Worm (Caenorhabditis elegans) whole organism, late embryonic: Measurements from ENCODE around the gene fkh-2.

Experiments used
- C38D4.7 ChIP-seq: fragments of 200-800 bp; sonication (Bioruptor generic); optimal IDR thresholded peaks from 2 replicates; lab custom pipeline; 2018; ENCODE audit warnings: mild to moderate bottlenecking, missing genetic modification characterization, moderate library complexity, missing compliant biosample characterization
- T23F11.4 ChIP-seq: fragments of 200-800 bp; sonication (Bioruptor generic); optimal IDR thresholded peaks from 2 replicates; lab custom pipeline; 2018; ENCODE audit warnings: mild to moderate bottlenecking, missing genetic modification characterization, missing compliant biosample characterization
- Y22D7AL.16 ChIP-seq: sonication (generic microtip); optimal IDR thresholded peaks from 2 replicates; lab custom pipeline; 2016; ENCODE audit warnings: missing genetic modification characterization, missing compliant biosample characterization
- ama-1 ChIP-seq: fragments of 150-350 bp; optimal IDR thresholded peaks from 2 replicates; lab custom pipeline; 2014
- ceh-14 ChIP-seq: sonication (generic microtip); optimal IDR thresholded peaks from 2 replicates; lab custom pipeline; 2016; ENCODE audit warnings: missing genotype, missing genetic modification characterization, missing compliant biosample characterization
- ceh-18 ChIP-seq: sonication (generic microtip); optimal IDR thresholded peaks from 2 replicates; lab custom pipeline; 2016; ENCODE audit warnings: missing genetic modification characterization, missing compliant biosample characterization
- ceh-31 ChIP-seq: sonication (generic microtip); optimal IDR thresholded peaks from 2 replicates; lab custom pipeline; 2016; ENCODE audit warnings: missing genetic modification characterization, missing compliant biosample characterization
- ceh-48 ChIP-seq: sonication (generic microtip); optimal IDR thresholded peaks from 2 replicates; lab custom pipeline; 2016; ENCODE audit warnings: missing genetic modification characterization, inconsistent platforms, missing compliant biosample characterization
- ceh-6 ChIP-seq: fragments of 200-800 bp; sonication (Bioruptor generic); optimal IDR thresholded peaks from 2 replicates; lab custom pipeline; 2018; ENCODE audit warnings: mild to moderate bottlenecking, missing genetic modification characterization, missing compliant biosample characterization
- che-1 ChIP-seq: sonication (generic microtip); optimal IDR thresholded peaks from 2 replicates; lab custom pipeline; 2016; ENCODE audit warnings: mild to moderate bottlenecking, missing genetic modification characterization, missing compliant biosample characterization
- dmd-4 ChIP-seq: sonication (generic microtip); optimal IDR thresholded peaks from 2 replicates; lab custom pipeline; 2016; ENCODE audit warnings: borderline replicate concordance, missing genetic modification characterization, missing compliant biosample characterization
- dve-1 ChIP-seq: sonication (generic microtip); optimal IDR thresholded peaks from 2 replicates; lab custom pipeline; 2017; ENCODE audit warnings: antibody characterized with exemption, mild to moderate bottlenecking, missing genetic modification characterization, missing compliant biosample characterization
- elt-2 ChIP-seq: sonication (generic microtip); optimal IDR thresholded peaks from 2 replicates; lab custom pipeline; 2016; ENCODE audit warnings: missing genetic modification reagents, missing genetic modification characterization, missing compliant biosample characterization
- fax-1 ChIP-seq: sonication (generic microtip); optimal IDR thresholded peaks from 2 replicates; lab custom pipeline; 2016; ENCODE audit warnings: missing genotype, missing genetic modification characterization, missing compliant biosample characterization
- fkh-10 ChIP-seq: fragments of 150-350 bp; optimal IDR thresholded peaks from 2 replicates; lab custom pipeline; 2014; ENCODE audit warnings: missing biosample characterization, missing genetic modification reagents, missing genetic modification characterization
- gmeb-2 ChIP-seq: sonication (generic microtip); optimal IDR thresholded peaks from 2 replicates; lab custom pipeline; 2016; ENCODE audit warnings: missing genetic modification characterization, inconsistent platforms, missing compliant biosample characterization
- hlh-13 ChIP-seq: fragments of 200-800 bp; sonication (Bioruptor generic); optimal IDR thresholded peaks from 2 replicates; lab custom pipeline; 2018; ENCODE audit warnings: mild to moderate bottlenecking, missing genetic modification characterization, missing compliant biosample characterization
- hlh-15 ChIP-seq: sonication (generic microtip); optimal IDR thresholded peaks from 2 replicates; lab custom pipeline; 2016; ENCODE audit warnings: missing genetic modification characterization, missing compliant biosample characterization
- hlh-30 ChIP-seq: sonication (generic microtip); optimal IDR thresholded peaks from 2 replicates; lab custom pipeline; 2017; ENCODE audit warnings: antibody characterized with exemption, missing genetic modification characterization, missing compliant biosample characterization; ENCODE audit not compliant: insufficient read depth
- hlh-6 ChIP-seq: sonication (generic microtip); optimal IDR thresholded peaks from 2 replicates; lab custom pipeline; 2016; ENCODE audit warnings: missing genotype, missing genetic modification characterization, missing compliant biosample characterization
- hlh-8 ChIP-seq: sonication (generic microtip); optimal IDR thresholded peaks from 2 replicates; lab custom pipeline; 2016; ENCODE audit warnings: missing genotype, missing genetic modification characterization, missing compliant biosample characterization
- mec-3 ChIP-seq: sonication (generic microtip); optimal IDR thresholded peaks from 2 replicates; lab custom pipeline; 2016; ENCODE audit warnings: borderline replicate concordance, missing genetic modification characterization, missing compliant biosample characterization
- nfya-1 ChIP-seq: sonication (generic microtip); optimal IDR thresholded peaks from 2 replicates; lab custom pipeline; 2017; ENCODE audit warnings: missing genetic modification characterization, mild to moderate bottlenecking, missing compliant biosample characterization, antibody characterized with exemption, moderate library complexity
- nhr-11 ChIP-seq: fragments of 150-350 bp; optimal IDR thresholded peaks from 2 replicates; lab custom pipeline; 2014; ENCODE audit warnings: missing biosample characterization, missing genetic modification characterization
- pha-2 ChIP-seq: sonication (generic microtip); optimal IDR thresholded peaks from 2 replicates; lab custom pipeline; 2017; ENCODE audit warnings: mild to moderate bottlenecking, missing genetic modification characterization, missing compliant biosample characterization
- ref-2 ChIP-seq: sonication (generic microtip); optimal IDR thresholded peaks from 2 replicates; lab custom pipeline; 2016; ENCODE audit warnings: missing genetic modification characterization, missing compliant biosample characterization
- sdc-2 ChIP-seq: sonication (generic microtip); optimal IDR thresholded peaks from 2 replicates; lab custom pipeline; 2016; ENCODE audit warnings: missing genotype, missing genetic modification characterization, missing compliant biosample characterization
- sox-2 ChIP-seq: fragments of 200-800 bp; sonication (Bioruptor generic); IDR thresholded peaks from 2 replicates; pipeline ENCODE4 v1.3.6; 2022; ENCODE audit warnings: missing genetic modification reagents, missing genetic modification characterization, missing compliant biosample characterization
- tbx-2 ChIP-seq: sonication (generic microtip); optimal IDR thresholded peaks from 2 replicates; lab custom pipeline; 2016; ENCODE audit warnings: missing genetic modification characterization, missing compliant biosample characterization
- unc-42 ChIP-seq: sonication (generic microtip); optimal IDR thresholded peaks from 2 replicates; lab custom pipeline; 2016; ENCODE audit warnings: missing genotype, missing genetic modification characterization, missing compliant biosample characterization
- unc-55 ChIP-seq: sonication (generic microtip); optimal IDR thresholded peaks from 2 replicates; lab custom pipeline; 2017; ENCODE audit warnings: missing biosample characterization, missing genetic modification reagents, missing genetic modification characterization

Gene fkh-2

ce11 chrX:3742223-3742622 is at the start of gene fkh-2:
Gene fkh-2, minus strand, starts transcription at chrX:3742323.
- no peak for TF ChIP-seq ceh-6 (GFP tag; lab: Kevin White, UChicago)
- no peak for TF ChIP-seq pha-2 (tag; lab: Kevin White, UChicago)
- TF ChIP-seq hlh-8 (tag; lab: Kevin White, UChicago) = no peak

- no peak for TF ChIP-seq hlh-6 (tag; lab: Kevin White, UChicago)
- TF ChIP-seq ceh-18 (tag; lab: Kevin White, UChicago) = no peak
- no peak for TF ChIP-seq ceh-31
- TF ChIP-seq hlh-15 = no peak
- TF ChIP-seq ceh-14 = no peak
- TF ChIP-seq hlh-13 (GFP tag; lab: Kevin White, UChicago) = no peak
- TF ChIP-seq ref-2 (tag; lab: Kevin White, UChicago) = no peak
- no peak for TF ChIP-seq fax-1 (tag; lab: Kevin White, UChicago)
- no peak for TF ChIP-seq dmd-4 (tag; lab: Kevin White, UChicago)
- TF ChIP-seq, all 69 proteins: peak for 0
Observed at ce11 chrX:3791098-3791497, 49.0 kb upstream of the fkh-2 start.

- TF ChIP-seq nhr-11 (tag; lab: Kevin White, UChicago) (no peak), tbx-2 (tag; lab: Kevin White, UChicago) (peak; percentile 16), ceh-18 (tag; lab: Kevin White, UChicago) (peak; percentile 48), hlh-6 (tag; lab: Kevin White, UChicago) (no peak), Y22D7AL.16 (no peak), che-1 (tag; lab: Kevin White, UChicago) (no peak), sox-2 (GFP tag; lab: Robert Waterston, UW) (no peak), elt-2 (tag; lab: Kevin White, UChicago) (no peak), nfya-1 (tag; lab: Kevin White, UChicago) (no peak), dve-1 (peak; percentile 13), mec-3 (tag; lab: Kevin White, UChicago) (no peak)
Observed at ce11 chrX:3788483-3788882, 46.4 kb upstream of the fkh-2 start.

DNA sequence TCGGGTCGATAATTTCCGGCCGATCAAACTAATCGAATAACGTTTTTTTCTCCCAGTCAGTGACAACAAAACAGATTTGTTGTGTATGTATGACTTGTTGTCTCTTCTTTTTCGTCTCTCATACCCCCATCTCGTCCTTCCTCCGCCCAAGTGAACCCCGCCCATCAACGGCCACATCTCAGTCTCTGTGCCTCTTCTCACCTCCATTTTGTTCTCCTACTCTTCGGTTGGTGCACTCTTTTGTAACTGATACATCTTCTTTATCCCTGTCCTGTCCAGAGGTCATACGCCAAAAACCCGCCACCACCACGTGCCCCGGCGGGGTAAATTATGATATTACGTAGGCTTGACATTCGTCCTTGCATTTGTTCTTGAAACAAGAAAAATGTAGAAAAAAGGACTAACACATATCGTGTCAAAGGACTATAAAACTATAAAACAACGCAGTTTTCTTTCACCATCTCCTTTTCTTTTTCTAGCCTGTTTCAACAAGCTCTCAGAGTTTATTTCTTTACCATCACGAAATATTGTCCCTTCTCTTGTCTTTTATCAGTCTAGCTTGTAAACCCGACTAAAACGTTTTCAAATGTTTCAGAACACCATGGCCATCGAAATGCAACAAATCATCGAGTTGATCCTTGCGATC is 45.4 kb upstream of the fkh-2 start, which contains the start of gene pmpl-1:
Gene pmpl-1 (plus strand): TSS at position 596 of the 646 bp plus-strand sequence.
- TF ChIP-seq gmeb-2 = no peak
- no peak for TF ChIP-seq ama-1 (lab: Kevin White, UChicago)
- no peak for TF ChIP-seq ceh-48 (tag; lab: Kevin White, UChicago)
- peak; percentile 9 for TF ChIP-seq unc-42
- peak; percentile 58 for TF ChIP-seq unc-55 (GFP tag; lab: Kevin White, UChicago)
- TF ChIP-seq ceh-18 (tag; lab: Kevin White, UChicago) = peak; percentile 35
- no peak for TF ChIP-seq T23F11.4 (GFP tag; lab: Kevin White, UChicago)
- no peak for TF ChIP-seq hlh-6 (tag; lab: Kevin White, UChicago)
- peak; percentile 52 for TF ChIP-seq tbx-2 (tag; lab: Kevin White, UChicago)
- TF ChIP-seq hlh-30 (tag; lab: Kevin White, UChicago) = peak; percentile 70
- peak; percentile 21 for TF ChIP-seq sdc-2 (tag; lab: Kevin White, UChicago)

ce11 chrX:3785111-3785808 is 43.1 kb upstream of the fkh-2 start:
- TF ChIP-seq ref-2 (tag; lab: Kevin White, UChicago) = no peak
- TF ChIP-seq C38D4.7 (GFP tag; lab: Kevin White, UChicago) = no peak
- no peak for TF ChIP-seq unc-42
- no peak for TF ChIP-seq fkh-10 (GFP tag; lab: Kevin White, UChicago)
